Fruit fly (Drosophila melanogaster): ENCODE results near the gene Gprk2.

DNA sequence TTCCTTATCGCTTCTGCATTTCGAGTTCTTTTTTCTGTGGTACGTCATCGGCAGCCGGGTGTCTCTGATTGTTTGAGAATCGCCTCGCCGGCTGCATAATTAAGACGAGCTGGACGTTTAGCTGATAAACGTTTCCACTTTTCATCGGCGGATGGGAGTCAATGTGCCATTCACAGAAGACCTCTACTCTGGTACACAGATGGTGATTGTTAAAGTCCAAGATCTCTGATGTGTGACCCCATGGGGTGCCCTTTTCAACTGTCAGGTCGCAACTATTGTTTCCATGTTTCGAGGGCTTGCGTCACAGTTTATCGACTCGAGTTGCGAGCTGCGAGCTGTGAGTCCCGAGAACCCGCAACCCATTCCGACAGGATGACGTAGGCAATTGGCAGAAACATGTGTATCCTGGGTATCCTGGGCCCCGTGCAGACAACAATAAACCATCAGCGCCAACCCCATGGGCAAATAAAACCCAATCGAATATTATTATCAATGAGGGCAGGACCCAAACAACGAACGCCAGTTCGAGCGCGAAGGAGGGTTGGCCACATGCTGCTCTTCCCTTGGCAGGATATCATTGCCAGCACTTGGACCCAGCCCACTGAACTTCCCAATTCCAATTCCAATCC lies 2.1 kb downstream of the Gprk2 start:
- TF ChIP-seq CTCF (optimal IDR thresholded peaks at IDR 0.05) (no peak), CG8478 (optimal IDR thresholded peaks at IDR 0.05) (no peak)
